Worm (Caenorhabditis elegans) whole organism, L3 larva: ENCODE results near the gene sek-1.

ENCODE experiments used
- fos-1 ChIP-seq: fragments of 150-350 bp; optimal IDR thresholded peaks from 2 replicates; lab custom pipeline; 2014; ENCODE audit warnings: missing biosample characterization, missing genetic modification characterization
- lin-15B ChIP-seq: fragments of 150-350 bp; optimal IDR thresholded peaks from 2 replicates; lab custom pipeline; 2014; ENCODE audit warnings: missing biosample characterization, missing genetic modification characterization
- mdl-1 ChIP-seq: fragments of 150-350 bp; optimal IDR thresholded peaks from 2 replicates; lab custom pipeline; 2014; ENCODE audit warnings: missing biosample characterization, missing genetic modification characterization
- nfya-1 ChIP-seq: sonication (generic microtip); optimal IDR thresholded peaks from 2 replicates; lab custom pipeline; 2017; ENCODE audit warnings: missing genetic modification characterization, mild to moderate bottlenecking, missing compliant biosample characterization, antibody characterized with exemption, moderate library complexity; ENCODE audit not compliant: insufficient read depth
- nhr-11 ChIP-seq: fragments of 150-350 bp; optimal IDR thresholded peaks from 2 replicates; lab custom pipeline; 2014; ENCODE audit warnings: missing biosample characterization, missing genetic modification characterization
- skn-1 ChIP-seq: fragments of 150-350 bp; optimal IDR thresholded peaks from 2 replicates; lab custom pipeline; 2014; ENCODE audit warnings: missing biosample characterization, missing genetic modification characterization
- zag-1 ChIP-seq: fragments of 150-350 bp; optimal IDR thresholded peaks from 2 replicates; lab custom pipeline; 2014; ENCODE audit warnings: missing biosample characterization, missing genetic modification characterization

ce11 chrX:7817555-7817954 lies 1.0 kb downstream of the sek-1 start:
- TF ChIP-seq skn-1 (tag; lab: Kevin White, UChicago) (no peak), mdl-1 (tag; lab: Kevin White, UChicago) (no peak), nhr-11 (tag; lab: Kevin White, UChicago) (no peak), fos-1 (tag; lab: Kevin White, UChicago) (no peak), nfya-1 (tag; lab: Kevin White, UChicago) (no peak), lin-15B (tag; lab: Kevin White, UChicago) (no peak), zag-1 (no peak)
